Fruit fly (Drosophila melanogaster) whole organism, prepupa: ENCODE data around the gene nrm.

ENCODE experiments used
- Blimp-1 ChIP-seq: fragments of 200-800 bp; sonication (Bioruptor generic); optimal IDR thresholded peaks from 3 replicates; lab custom pipeline; 2017; ENCODE audit warnings: missing biosample characterization, missing genetic modification characterization, mild to moderate bottlenecking, moderate library complexity, missing genetic modification reagents
- CG10631 ChIP-seq: fragments of 200-800 bp; sonication (Bioruptor generic); optimal IDR thresholded peaks from 2 replicates; lab custom pipeline; 2016; ENCODE audit warnings: missing biosample characterization, missing genetic modification characterization
- CG15336 ChIP-seq: fragments of 200-800 bp; sonication (Bioruptor generic); IDR thresholded peaks from 2 replicates; pipeline ENCODE4 v1.3.6; 2022; ENCODE audit warnings: missing biosample characterization, missing genetic modification characterization
- CG1621 ChIP-seq: fragments of 200-800 bp; sonication (Bioruptor generic); optimal IDR thresholded peaks from 3 replicates; lab custom pipeline; 2018; ENCODE audit warnings: missing biosample characterization, mild to moderate bottlenecking, missing genetic modification characterization
- CG3032 ChIP-seq: fragments of 200-800 bp; optimal IDR thresholded peaks from 2 replicates; lab custom pipeline; 2019; ENCODE audit warnings: missing biosample characterization, mild to moderate bottlenecking, missing genetic modification characterization, moderate library complexity
- CG3919 ChIP-seq: fragments of 200-800 bp; sonication (Bioruptor generic); optimal IDR thresholded peaks from 3 replicates; lab custom pipeline; 2016; ENCODE audit warnings: missing biosample characterization, missing genetic modification characterization
- CG6163 ChIP-seq: fragments of 200-800 bp; sonication (Bioruptor generic); IDR thresholded peaks from 3 replicates; pipeline ENCODE4 v1.3.6; 2022; ENCODE audit warnings: missing biosample characterization, missing genetic modification characterization
- CG6276 ChIP-seq: fragments of 200-800 bp; sonication (Bioruptor generic); optimal IDR thresholded peaks from 2 replicates; lab custom pipeline; 2017; ENCODE audit warnings: missing biosample characterization, mild to moderate bottlenecking, missing genetic modification characterization
- CG6854 ChIP-seq: fragments of 200-800 bp; sonication (Bioruptor generic); optimal IDR thresholded peaks from 2 replicates; lab custom pipeline; 2017; ENCODE audit warnings: missing biosample characterization, mild to moderate bottlenecking, missing genetic modification characterization
- CG7368 ChIP-seq: fragments of 200-800 bp; sonication (Bioruptor generic); optimal IDR thresholded peaks from 3 replicates; lab custom pipeline; 2016; ENCODE audit warnings: missing biosample characterization, missing genetic modification characterization
- CG8119 ChIP-seq: fragments of 200-800 bp; sonication (Bioruptor generic); IDR thresholded peaks from 3 replicates; pipeline ENCODE4 v1.3.6; 2022; ENCODE audit warnings: missing biosample characterization, missing genetic modification characterization
- CG9139 ChIP-seq: fragments of 200-800 bp; sonication (Bioruptor generic); optimal IDR thresholded peaks from 3 replicates; lab custom pipeline; 2017; ENCODE audit warnings: missing biosample characterization, mild to moderate bottlenecking, missing genetic modification characterization
- Eip75B ChIP-seq: fragments of 200-800 bp; sonication (Bioruptor generic); optimal IDR thresholded peaks from 3 replicates; lab custom pipeline; 2016; ENCODE audit warnings: missing biosample characterization, missing genetic modification characterization
- Eip78C ChIP-seq: fragments of 200-800 bp; sonication (Bioruptor generic); peaks from one replicate; lab custom pipeline; 2016; ENCODE audit warnings: missing biosample characterization, missing genetic modification characterization
- Ets21C ChIP-seq: fragments of 200-800 bp; sonication (Bioruptor generic); optimal IDR thresholded peaks from 3 replicates; lab custom pipeline; 2016; ENCODE audit warnings: missing biosample characterization, missing genetic modification characterization
- Ets96B ChIP-seq: fragments of 200-800 bp; optimal IDR thresholded peaks from 2 replicates; lab custom pipeline; 2019; ENCODE audit warnings: missing biosample characterization, mild to moderate bottlenecking, missing genetic modification characterization, moderate library complexity
- Hr39 ChIP-seq: fragments of 200-800 bp; sonication (Bioruptor generic); optimal IDR thresholded peaks from 2 replicates; lab custom pipeline; 2016; ENCODE audit warnings: missing biosample characterization, missing genetic modification characterization
- OdsH ChIP-seq: fragments of 200-800 bp; sonication (Bioruptor generic); optimal IDR thresholded peaks from 3 replicates; lab custom pipeline; 2016; ENCODE audit warnings: missing biosample characterization, missing genetic modification characterization
- Smox ChIP-seq: fragments of 200-800 bp; sonication (Bioruptor generic); optimal IDR thresholded peaks from 3 replicates; lab custom pipeline; 2016; ENCODE audit warnings: missing biosample characterization, missing genetic modification characterization
- Sox102F ChIP-seq: fragments of 200-800 bp; sonication (Bioruptor generic); optimal IDR thresholded peaks from 2 replicates; lab custom pipeline; 2016; ENCODE audit warnings: missing biosample characterization, mild to moderate bottlenecking, missing genetic modification characterization
- Sox14 ChIP-seq: fragments of 200-800 bp; sonication (Bioruptor generic); optimal IDR thresholded peaks from 3 replicates; lab custom pipeline; 2016; ENCODE audit warnings: missing biosample characterization, missing genetic modification characterization
- Sox15 ChIP-seq: fragments of 200-800 bp; sonication (Bioruptor generic); optimal IDR thresholded peaks from 3 replicates; lab custom pipeline; 2016; ENCODE audit warnings: missing biosample characterization, missing genetic modification characterization
- achi ChIP-seq: fragments of 200-800 bp; sonication (Bioruptor generic); optimal IDR thresholded peaks from 3 replicates; lab custom pipeline; 2016; ENCODE audit warnings: missing biosample characterization, missing genetic modification characterization
- dsx ChIP-seq: fragments of 200-800 bp; optimal IDR thresholded peaks from 3 replicates; lab custom pipeline; 2019; ENCODE audit warnings: missing biosample characterization, mild to moderate bottlenecking, missing genetic modification characterization, moderate library complexity; ENCODE audit not compliant: poor library complexity, severe bottlenecking
- eg ChIP-seq: fragments of 200-800 bp; sonication (Bioruptor generic); IDR thresholded peaks from 3 replicates; pipeline ENCODE4 v1.3.6; 2022; ENCODE audit warnings: missing biosample characterization, missing genetic modification characterization
- esn ChIP-seq: fragments of 200-800 bp; sonication (Bioruptor generic); optimal IDR thresholded peaks from 2 replicates; lab custom pipeline; 2016; ENCODE audit warnings: missing biosample characterization, mild to moderate bottlenecking, missing genetic modification characterization, moderate library complexity
- lz ChIP-seq: fragments of 200-800 bp; sonication (Bioruptor generic); optimal IDR thresholded peaks from 3 replicates; lab custom pipeline; 2016; ENCODE audit warnings: missing biosample characterization, missing genetic modification characterization
- pdm3 ChIP-seq: fragments of 200-800 bp; sonication (Bioruptor generic); optimal IDR thresholded peaks from 3 replicates; lab custom pipeline; 2016; ENCODE audit warnings: missing biosample characterization, missing genetic modification characterization
- spab ChIP-seq: fragments of 200-800 bp; sonication (Bioruptor generic); optimal IDR thresholded peaks from 2 replicates; lab custom pipeline; 2017; ENCODE audit warnings: missing biosample characterization, mild to moderate bottlenecking, missing genetic modification characterization, missing genetic modification reagents
- svp ChIP-seq: fragments of 200-800 bp; sonication (Bioruptor generic); peaks from one replicate; lab custom pipeline; 2016; ENCODE audit warnings: missing biosample characterization, missing genetic modification characterization
- topi ChIP-seq: fragments of 200-800 bp; sonication (Bioruptor generic); optimal IDR thresholded peaks from 3 replicates; lab custom pipeline; 2016; ENCODE audit warnings: missing biosample characterization, missing genetic modification characterization
- vri ChIP-seq: fragments of 200-800 bp; sonication (Bioruptor generic); optimal IDR thresholded peaks from 3 replicates; lab custom pipeline; 2016; ENCODE audit warnings: missing biosample characterization, mild to moderate bottlenecking, missing genetic modification characterization

Gene nrm

DNA sequence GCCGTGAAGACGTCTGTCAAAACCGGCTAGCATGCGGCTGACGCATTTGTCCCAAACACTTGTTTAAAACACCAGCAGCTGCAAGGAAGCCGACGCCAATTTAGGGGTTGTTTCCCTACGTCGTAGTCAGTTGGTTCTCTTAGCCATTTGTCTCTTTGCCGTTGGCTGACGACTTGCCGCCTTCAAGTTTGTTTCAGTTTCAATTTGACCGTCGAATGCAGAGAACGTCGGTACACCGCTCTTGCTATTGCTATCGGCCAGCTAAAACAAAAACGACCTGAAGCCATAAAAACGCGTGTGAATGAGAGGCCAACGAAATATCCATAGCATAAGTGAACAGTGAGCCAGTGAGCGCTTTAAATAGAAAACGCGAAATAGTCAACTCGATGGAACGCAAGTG lies at the start of gene nrm:
Gene nrm (plus strand): TSS at position 197 of the 400 bp plus-strand sequence.
- no peak for TF ChIP-seq Sox14
- TF ChIP-seq, all 60 proteins: peak for 0

DNA sequence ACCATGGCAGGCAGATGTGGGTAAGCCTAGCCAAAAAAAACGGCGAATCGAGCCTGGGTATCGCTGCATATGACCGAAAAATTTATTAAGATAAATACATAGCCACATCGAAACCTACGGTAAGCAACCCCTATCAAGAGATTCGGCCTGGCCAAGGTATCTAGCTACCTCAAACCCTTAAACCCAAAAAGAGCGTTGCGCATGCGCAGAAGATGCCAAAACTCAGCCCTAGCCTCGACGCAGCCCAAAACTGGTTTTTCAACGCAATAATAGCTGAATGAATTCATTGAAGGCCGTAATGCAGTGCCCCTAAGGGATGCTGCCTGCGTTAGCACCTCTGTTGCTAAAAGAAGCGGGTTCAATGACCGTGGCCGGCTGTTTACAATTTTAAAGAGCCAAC lies 45.5 kb upstream of the nrm start:
- TF ChIP-seq svp (GFP tag; lab: Kevin White, UChicago) (no peak), CG3919 (no peak), achi (GFP tag; lab: Kevin White, UChicago) (no peak)

DNA sequence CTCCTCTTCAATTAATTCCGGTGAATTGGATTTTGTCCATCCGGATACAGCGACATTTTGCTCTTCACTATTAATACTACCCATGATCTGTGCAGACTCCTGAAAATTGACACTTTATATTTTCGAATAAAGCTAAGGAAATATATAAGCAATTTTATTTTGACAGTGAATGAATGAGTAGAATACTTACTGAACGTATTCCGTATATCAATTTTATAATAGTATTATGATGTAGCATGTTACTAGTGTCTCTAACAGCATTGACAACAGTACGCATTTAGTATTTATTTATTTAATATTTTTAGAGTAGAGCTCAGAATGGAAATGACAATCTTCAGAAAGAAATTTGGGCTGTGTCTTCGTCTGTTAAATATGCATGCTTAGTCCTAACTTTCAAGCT lies 43.0 kb upstream of the nrm start, which contains the start of gene CG32461:
Gene CG32461 (minus strand): TSS at position 101 of the 400 bp plus-strand sequence.
- TF ChIP-seq Sox15 (GFP tag; lab: Kevin White, UChicago) (no peak), CG6276 (GFP tag; lab: Kevin White, UChicago) (no peak), Blimp-1 (GFP tag; lab: Kevin White, UChicago) (no peak), pdm3 (GFP tag; lab: Kevin White, UChicago) (no peak), svp (GFP tag; lab: Kevin White, UChicago) (peak; percentile 21), CG7368 (GFP tag; lab: Kevin White, UChicago) (no peak), topi (GFP tag; lab: Kevin White, UChicago) (no peak), CG6163 (GFP tag; lab: Robert Waterston, UW) (no peak)

DNA sequence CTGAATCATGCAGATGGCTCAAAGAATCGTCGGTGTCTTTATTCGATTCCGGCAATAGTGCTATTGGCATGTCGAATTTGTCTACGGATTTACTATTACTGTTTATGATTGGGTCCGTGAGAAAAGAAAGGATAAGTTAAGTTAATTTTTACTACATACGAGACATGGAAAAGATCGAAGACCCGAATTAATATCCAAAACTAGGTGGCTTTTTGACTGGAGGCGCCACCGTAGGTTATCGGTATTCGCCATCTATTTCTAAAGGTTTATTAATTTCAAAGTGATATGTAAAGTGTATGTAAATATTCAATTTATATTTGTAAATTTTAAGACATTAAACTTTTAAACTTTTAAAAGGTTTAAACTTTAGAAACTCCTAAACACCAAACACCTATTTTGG lies 40.0 kb upstream of the nrm start:
- TF ChIP-seq Hr39 (GFP tag; lab: Kevin White, UChicago) = no peak
- no peak for TF ChIP-seq CG9139 (GFP tag; lab: Kevin White, UChicago)
- TF ChIP-seq Sox102F = no peak
- no peak for TF ChIP-seq Ets96B (tag; lab: Kevin White, UChicago)
- TF ChIP-seq CG6854 (GFP tag; lab: Kevin White, UChicago) = no peak
- TF ChIP-seq pdm3 (GFP tag; lab: Kevin White, UChicago) = no peak
- TF ChIP-seq Eip78C (GFP tag; lab: Kevin White, UChicago) = no peak
- TF ChIP-seq CG8119 = no peak
- no peak for TF ChIP-seq CG3032 (tag; lab: Kevin White, UChicago)
- no peak for TF ChIP-seq Ets21C (GFP tag; lab: Kevin White, UChicago)
- no peak for TF ChIP-seq lz

DNA sequence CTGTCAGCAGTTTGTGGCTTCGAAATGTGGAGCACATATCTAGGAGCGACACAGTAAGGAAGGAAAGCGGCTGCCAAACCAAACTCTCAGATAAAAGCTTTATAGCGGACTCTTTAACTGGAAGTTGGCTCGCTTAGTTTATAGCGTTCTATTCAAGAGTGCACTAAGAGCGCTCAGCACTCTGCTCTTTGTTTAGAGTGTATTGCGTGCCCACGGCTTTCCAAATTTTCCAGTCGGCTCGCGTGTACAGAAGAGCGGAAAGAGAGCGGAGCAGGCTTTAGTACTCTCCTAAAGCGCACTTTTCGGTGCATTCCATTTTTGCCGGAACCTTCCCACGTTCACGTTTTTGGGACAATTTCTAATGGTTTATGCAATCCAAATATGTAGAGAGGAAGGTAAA lies 37.9 kb upstream of the nrm start:
- TF ChIP-seq Eip75B (GFP tag; lab: Kevin White, UChicago) = no peak
- no peak for TF ChIP-seq CG8119
- TF ChIP-seq CG6854 (GFP tag; lab: Kevin White, UChicago) = no peak
- TF ChIP-seq eg = no peak
- TF ChIP-seq CG15336 (GFP tag; lab: Robert Waterston, UW) = no peak
- TF ChIP-seq Sox15 (GFP tag; lab: Kevin White, UChicago) = no peak
- TF ChIP-seq vri = no peak
- no peak for TF ChIP-seq OdsH (GFP tag; lab: Kevin White, UChicago)
- TF ChIP-seq svp (GFP tag; lab: Kevin White, UChicago) = no peak
- TF ChIP-seq CG10631 = no peak
- no peak for TF ChIP-seq Blimp-1 (GFP tag; lab: Kevin White, UChicago)
- no peak for TF ChIP-seq spab (GFP tag; lab: Kevin White, UChicago)
- TF ChIP-seq Smox (GFP tag; lab: Kevin White, UChicago) = no peak
- TF ChIP-seq Ets21C (GFP tag; lab: Kevin White, UChicago) = no peak
- TF ChIP-seq CG6276 (GFP tag; lab: Kevin White, UChicago) = no peak
- no peak for TF ChIP-seq Sox102F
- TF ChIP-seq CG1621 = no peak
- no peak for TF ChIP-seq dsx
- TF ChIP-seq lz = no peak
- no peak for TF ChIP-seq Hr39 (GFP tag; lab: Kevin White, UChicago)

- no peak for TF ChIP-seq esn
- TF ChIP-seq svp (GFP tag; lab: Kevin White, UChicago) = peak; percentile 41
Measured at dm6 chr3L:22982040-22982439, 16.1 kb upstream of the nrm start.
